Fruit fly (Drosophila melanogaster) whole organism, embryonic: ENCODE data around the gene Ak3.

Experiments
- ATbp ChIP-seq: fragments of 200-800 bp; sonication (Bioruptor generic); optimal IDR thresholded peaks from 2 replicates; lab custom pipeline; 2017; ENCODE audit warnings: missing biosample characterization, mild to moderate bottlenecking, missing genetic modification characterization, missing genetic modification reagents
- Ada2b ChIP-seq: fragments of 200-800 bp; sonication (Bioruptor generic); IDR thresholded peaks from 2 replicates; pipeline ENCODE4 v1.3.6; 2022; ENCODE audit warnings: missing biosample characterization, missing genetic modification characterization
- C15 ChIP-seq: fragments of 200-800 bp; sonication (Bioruptor generic); IDR thresholded peaks from 3 replicates; pipeline ENCODE4 v1.3.6; 2022; ENCODE audit warnings: missing biosample characterization, missing genetic modification characterization
- CG10959 ChIP-seq: fragments of 200-800 bp; sonication (Bioruptor generic); IDR thresholded peaks from 2 replicates; pipeline ENCODE4 v1.3.6; 2022; ENCODE audit warnings: missing biosample characterization, missing genetic modification characterization
- CG10979 ChIP-seq: fragments of 200-800 bp; sonication (Bioruptor generic); optimal IDR thresholded peaks from 2 replicates; lab custom pipeline; 2018; ENCODE audit warnings: missing biosample characterization, mild to moderate bottlenecking, missing genetic modification characterization, moderate library complexity
- CG11398 ChIP-seq: fragments of 200-800 bp; sonication (Bioruptor generic); optimal IDR thresholded peaks from 2 replicates; lab custom pipeline; 2016; ENCODE audit warnings: missing biosample characterization, missing genetic modification characterization
- CG11723 ChIP-seq: fragments of 200-800 bp; sonication (Bioruptor generic); optimal IDR thresholded peaks from 2 replicates; lab custom pipeline; 2017; ENCODE audit warnings: missing biosample characterization, mild to moderate bottlenecking, missing genetic modification characterization
- CG12219 ChIP-seq: fragments of 200-800 bp; sonication (Bioruptor generic); optimal IDR thresholded peaks from 3 replicates; lab custom pipeline; 2018; ENCODE audit warnings: missing biosample characterization, mild to moderate bottlenecking, missing genetic modification characterization
- CG12299 ChIP-seq: fragments of 200-800 bp; sonication (Bioruptor generic); optimal IDR thresholded peaks from 2 replicates; lab custom pipeline; 2018; ENCODE audit warnings: missing biosample characterization, mild to moderate bottlenecking, missing genetic modification characterization
- CG12769 ChIP-seq: fragments of 200-800 bp; sonication (Bioruptor generic); optimal IDR thresholded peaks from 2 replicates; lab custom pipeline; 2019; ENCODE audit warnings: missing biosample characterization, mild to moderate bottlenecking, missing genetic modification characterization, moderate library complexity
- CG14014 ChIP-seq: fragments of 200-800 bp; sonication (Bioruptor generic); IDR thresholded peaks from 2 replicates; pipeline ENCODE4 v1.3.6; 2022; ENCODE audit warnings: missing biosample characterization, missing genetic modification characterization
- CG15011 ChIP-seq: fragments of 200-800 bp; sonication (Bioruptor generic); optimal IDR thresholded peaks from 3 replicates; lab custom pipeline; 2018; ENCODE audit warnings: missing biosample characterization, mild to moderate bottlenecking, missing genetic modification characterization
- CG15479 ChIP-seq: fragments of 200-800 bp; sonication (Bioruptor generic); optimal IDR thresholded peaks from 3 replicates; lab custom pipeline; 2019; ENCODE audit warnings: missing biosample characterization, mild to moderate bottlenecking, missing genetic modification characterization, moderate library complexity
- CG16815 ChIP-seq: fragments of 200-800 bp; sonication (Bioruptor generic); optimal IDR thresholded peaks from 3 replicates; lab custom pipeline; 2017; ENCODE audit warnings: missing biosample characterization, mild to moderate bottlenecking, missing genetic modification characterization
- CG17829 ChIP-seq: fragments of 200-800 bp; optimal IDR thresholded peaks from 2 replicates; lab custom pipeline; 2019; ENCODE audit warnings: missing biosample characterization, mild to moderate bottlenecking, missing genetic modification characterization, moderate library complexity
- CG2129 ChIP-seq: fragments of 200-800 bp; sonication (Bioruptor generic); IDR thresholded peaks from 2 replicates; pipeline ENCODE4 v1.3.6; 2022; ENCODE audit warnings: missing biosample characterization, missing genetic modification characterization; ENCODE audit not compliant: partially characterized antibody
- CG34376 ChIP-seq: fragments of 200-800 bp; sonication (Bioruptor generic); optimal IDR thresholded peaks from 2 replicates; lab custom pipeline; 2018; ENCODE audit warnings: missing biosample characterization, mild to moderate bottlenecking, missing genetic modification characterization
- CG4360 ChIP-seq: fragments of 200-800 bp; sonication (Bioruptor generic); IDR thresholded peaks from 2 replicates; pipeline ENCODE4 v1.3.6; 2022; ENCODE audit warnings: missing biosample characterization, missing genetic modification characterization
- CG4424 ChIP-seq: fragments of 200-800 bp; sonication (Bioruptor generic); optimal IDR thresholded peaks from 3 replicates; lab custom pipeline; 2016; ENCODE audit warnings: missing biosample characterization, missing genetic modification characterization
- CG4707 ChIP-seq: fragments of 200-800 bp; sonication (Bioruptor generic); optimal IDR thresholded peaks from 2 replicates; lab custom pipeline; 2018; ENCODE audit warnings: missing biosample characterization, mild to moderate bottlenecking, missing genetic modification characterization, moderate library complexity
- CG5953 ChIP-seq: fragments of 200-800 bp; sonication (Bioruptor generic); IDR thresholded peaks from 2 replicates; pipeline ENCODE4 v1.3.6; 2022; ENCODE audit warnings: missing biosample characterization, missing genetic modification characterization
- CG6175 ChIP-seq: fragments of 200-800 bp; sonication (Bioruptor generic); IDR thresholded peaks from 3 replicates; pipeline ENCODE4 v1.3.6; 2022; ENCODE audit warnings: missing biosample characterization, missing genetic modification characterization
- CG6791 ChIP-seq: fragments of 200-800 bp; sonication (Bioruptor generic); IDR thresholded peaks from 3 replicates; pipeline ENCODE4 v1.3.6; 2022; ENCODE audit warnings: missing biosample characterization, missing genetic modification characterization; ENCODE audit not compliant: partially characterized antibody
- CG8281 ChIP-seq: fragments of 200-800 bp; sonication (Bioruptor generic); optimal IDR thresholded peaks from 2 replicates; lab custom pipeline; 2018; ENCODE audit warnings: missing biosample characterization, mild to moderate bottlenecking, missing genetic modification characterization, moderate library complexity
- CG8388 ChIP-seq: fragments of 200-800 bp; sonication (Bioruptor generic); optimal IDR thresholded peaks from 2 replicates; lab custom pipeline; 2019; ENCODE audit warnings: missing biosample characterization, mild to moderate bottlenecking, missing genetic modification characterization, moderate library complexity
- CG9932 ChIP-seq: fragments of 200-800 bp; sonication (Bioruptor generic); IDR thresholded peaks from 2 replicates; pipeline ENCODE4 v1.3.6; 2022; ENCODE audit warnings: missing biosample characterization, missing genetic modification characterization
- CTCF ChIP-seq: fragments of 200-800 bp; sonication (Bioruptor generic); optimal IDR thresholded peaks from 2 replicates; lab custom pipeline; 2017; ENCODE audit warnings: missing biosample characterization, mild to moderate bottlenecking, missing genetic modification characterization, moderate library complexity
- CoRest ChIP-seq: fragments of 200-800 bp; sonication (Bioruptor generic); optimal IDR thresholded peaks from 3 replicates; lab custom pipeline; 2018; ENCODE audit warnings: missing biosample characterization, mild to moderate bottlenecking, missing genetic modification characterization, moderate library complexity
- D19B ChIP-seq: fragments of 200-800 bp; sonication (Bioruptor generic); optimal IDR thresholded peaks from 2 replicates; lab custom pipeline; 2017; ENCODE audit warnings: missing biosample characterization, mild to moderate bottlenecking, missing genetic modification characterization
- Dad ChIP-seq: fragments of 200-800 bp; sonication (Bioruptor generic); optimal IDR thresholded peaks from 3 replicates; lab custom pipeline; 2016; ENCODE audit warnings: missing biosample characterization, missing genetic modification characterization
- ERR ChIP-seq: fragments of 200-800 bp; sonication (Bioruptor generic); optimal IDR thresholded peaks from 2 replicates; lab custom pipeline; 2016; ENCODE audit warnings: missing biosample characterization, missing genetic modification characterization
- Elba2 ChIP-seq: fragments of 200-800 bp; sonication (Bioruptor generic); optimal IDR thresholded peaks from 3 replicates; lab custom pipeline; 2016; ENCODE audit warnings: missing biosample characterization, missing genetic modification characterization
- MBD-R2 ChIP-seq: fragments of 200-800 bp; sonication (Bioruptor generic); IDR thresholded peaks from 2 replicates; pipeline ENCODE4 v1.3.6; 2022; ENCODE audit warnings: missing biosample characterization, missing genetic modification characterization
- MESR4 ChIP-seq: fragments of 200-800 bp; sonication (Bioruptor generic); optimal IDR thresholded peaks from 2 replicates; lab custom pipeline; 2018; ENCODE audit warnings: missing biosample characterization, mild to moderate bottlenecking, missing genetic modification characterization, moderate library complexity
- NC2β ChIP-seq: fragments of 200-800 bp; sonication (Bioruptor generic); optimal IDR thresholded peaks from 2 replicates; lab custom pipeline; 2016; ENCODE audit warnings: missing biosample characterization, missing genetic modification characterization
- Usf ChIP-seq: fragments of 200-800 bp; sonication (Bioruptor generic); optimal IDR thresholded peaks from 2 replicates; lab custom pipeline; 2017; ENCODE audit warnings: missing genotype, missing biosample characterization, missing genetic modification characterization
- corto ChIP-seq: fragments of 200-800 bp; sonication (Bioruptor generic); optimal IDR thresholded peaks from 2 replicates; lab custom pipeline; 2016; ENCODE audit warnings: missing biosample characterization, mild to moderate bottlenecking, missing genetic modification characterization, moderate library complexity
- dmrt11E ChIP-seq: fragments of 200-800 bp; sonication (Bioruptor generic); optimal IDR thresholded peaks from 3 replicates; lab custom pipeline; 2018; ENCODE audit warnings: missing biosample characterization, mild to moderate bottlenecking, missing genetic modification characterization, moderate library complexity
- ems ChIP-seq: fragments of 200-800 bp; sonication (Bioruptor generic); optimal IDR thresholded peaks from 3 replicates; lab custom pipeline; 2016; ENCODE audit warnings: missing biosample characterization, missing genetic modification characterization
- gcm2 ChIP-seq: fragments of 200-800 bp; sonication (Bioruptor generic); optimal IDR thresholded peaks from 2 replicates; lab custom pipeline; 2016; ENCODE audit warnings: missing biosample characterization, missing genetic modification characterization
- grn ChIP-seq: fragments of 200-800 bp; sonication (Bioruptor generic); optimal IDR thresholded peaks from 3 replicates; lab custom pipeline; 2017; ENCODE audit warnings: missing biosample characterization, missing genetic modification characterization
- lab ChIP-seq: fragments of 200-800 bp; sonication (Bioruptor generic); optimal IDR thresholded peaks from 3 replicates; lab custom pipeline; 2017; ENCODE audit warnings: missing biosample characterization, missing genetic modification characterization, mild to moderate bottlenecking, moderate library complexity, missing genetic modification reagents
- nerfin-1 ChIP-seq: fragments of 200-800 bp; sonication (Bioruptor generic); optimal IDR thresholded peaks from 3 replicates; lab custom pipeline; 2019; ENCODE audit warnings: missing biosample characterization, mild to moderate bottlenecking, missing genetic modification characterization, moderate library complexity
- nerfin-2 ChIP-seq: fragments of 200-800 bp; sonication (Bioruptor generic); IDR thresholded peaks from 2 replicates; pipeline ENCODE4 v1.3.6; 2022; ENCODE audit warnings: missing biosample characterization, missing genetic modification characterization; ENCODE audit not compliant: partially characterized antibody
- pan ChIP-seq, 4 experiments: fragments of >200 bp in 3 of 4; fragments of 200-800 bp in 1 of 4; sonication (Bioruptor generic) in 1 of 4; optimal IDR thresholded peaks in 3 of 4; IDR thresholded peaks in 1 of 4; 2 replicates each; pipeline versions ENCODE4 v1.3.6 to Lab custom; 2017 to 2022; ENCODE audit warnings: missing biosample characterization in 2 of 4, missing genetic modification characterization in 2 of 4, mixed read lengths in 1 of 4
- pb ChIP-seq: fragments of 200-800 bp; sonication (Bioruptor generic); optimal IDR thresholded peaks from 3 replicates; lab custom pipeline; 2016; ENCODE audit warnings: missing biosample characterization, missing genetic modification characterization
- wdn ChIP-seq: fragments of 200-800 bp; sonication (Bioruptor generic); IDR thresholded peaks from 2 replicates; pipeline ENCODE4 v1.3.6; 2022; ENCODE audit warnings: missing biosample characterization, missing genetic modification characterization
- wek ChIP-seq: fragments of 200-800 bp; sonication (Bioruptor generic); optimal IDR thresholded peaks from 3 replicates; lab custom pipeline; 2018; ENCODE audit warnings: missing biosample characterization, mild to moderate bottlenecking, missing genetic modification characterization, moderate library complexity

The Ak3 gene

dm6 chr3R:10875515-10876434 lies 13.6 kb downstream of the Ak3 start, which contains the start of gene Sodh2 (continued):
- TF ChIP-seq CoRest (peak; percentile 70), lab (GFP tag; lab: Kevin White, UChicago) (peak; percentile 95), Ada2b (GFP tag; lab: Robert Waterston, UW) (peak; percentile 70), grn (peak; percentile 30), Dad (GFP tag; lab: Kevin White, UChicago) (peak; percentile 24), C15 (GFP tag; lab: Robert Waterston, UW) (no peak), wdn (GFP tag; lab: Robert Waterston, UW) (peak; percentile 77; the same call in 1 of the 2 replicates), MESR4 (GFP tag; lab: Kevin White, UChicago) (no peak), ERR (peak; percentile 65), CG2129 (no peak), wek (peak; percentile 85), pb (GFP tag; lab: Kevin White, UChicago) (peak; percentile 19), CG12299 (peak; percentile 2), nerfin-1 (tag; lab: Kevin White, UChicago) (peak; percentile 57), NC2β (GFP tag; lab: Kevin White, UChicago) (no peak), CG4360 (GFP tag; lab: Robert Waterston, UW) (no peak), gcm2 (GFP tag; lab: Kevin White, UChicago) (no peak), CG9932 (GFP tag; lab: Robert Waterston, UW) (peak; percentile 86), Elba2 (GFP tag; lab: Kevin White, UChicago) (no peak), MBD-R2 (GFP tag; lab: Robert Waterston, UW) (peak; percentile 47; the same call in 1 of the 2 replicates), CG4424 (GFP tag; lab: Kevin White, UChicago) (peak; percentile 52), ems (GFP tag; lab: Kevin White, UChicago) (peak; percentile 12), CG11398 (GFP tag; lab: Kevin White, UChicago) (peak; percentile 35), CG15479 (GFP tag; lab: Kevin White, UChicago) (no peak), Usf (GFP tag; lab: Kevin White, UChicago) (no peak), CG10959 (GFP tag; lab: Robert Waterston, UW) (no peak), nerfin-2 (GFP tag; lab: Robert Waterston, UW) (no peak), dmrt11E (tag; lab: Kevin White, UChicago) (peak; percentile 25), CG4707 (peak; percentile 72), CG14014 (GFP tag; lab: Robert Waterston, UW) (peak; percentile 71), CG5953 (GFP tag; lab: Robert Waterston, UW) (0 out of 2 replicates have a peak, but pooled peaks have one; percentile 12), ATbp (peak; percentile 90), CG12769 (tag; lab: Kevin White, UChicago) (peak; percentile 91), CG17829 (tag; lab: Kevin White, UChicago) (peak; percentile 83), CG34376 (GFP tag; lab: Kevin White, UChicago) (peak; percentile 83), CG16815 (GFP tag; lab: Kevin White, UChicago) (peak; percentile 56), CG15011 (GFP tag; lab: Kevin White, UChicago) (peak; percentile 39), CG6791 (GFP tag; lab: Robert Waterston, UW) (no peak), CG8281 (tag; lab: Kevin White, UChicago) (peak; percentile 27), pan (optimal IDR thresholded peaks at IDR 0.05; lab: Kevin White, UChicago) (no peak), pan (GFP tag; optimal IDR thresholded peaks at IDR 0.05 in 1 of 2, IDR thresholded peaks at IDR 0.05 in 1 of 2) (peak in 1 of 2 experiments; percentile 75), CG6175 (GFP tag; lab: Robert Waterston, UW) (peak; percentile 65; the same call in 1 of the 3 replicates), CG10979 (tag; lab: Kevin White, UChicago) (peak; percentile 71), CTCF (GFP tag; lab: Kevin White, UChicago) (peak; percentile 27), CG12219 (GFP tag; lab: Kevin White, UChicago) (peak; percentile 50), CG8388 (GFP tag; lab: Kevin White, UChicago) (peak; percentile 51), D19B (GFP tag; lab: Kevin White, UChicago) (peak; percentile 59), CG11723 (GFP tag; lab: Kevin White, UChicago) (peak; percentile 80), corto (GFP tag; lab: Kevin White, UChicago) (peak; percentile 50)
